Worm (Caenorhabditis elegans): ENCODE measurements around the gene lact-6.

Gene lact-6

DNA sequence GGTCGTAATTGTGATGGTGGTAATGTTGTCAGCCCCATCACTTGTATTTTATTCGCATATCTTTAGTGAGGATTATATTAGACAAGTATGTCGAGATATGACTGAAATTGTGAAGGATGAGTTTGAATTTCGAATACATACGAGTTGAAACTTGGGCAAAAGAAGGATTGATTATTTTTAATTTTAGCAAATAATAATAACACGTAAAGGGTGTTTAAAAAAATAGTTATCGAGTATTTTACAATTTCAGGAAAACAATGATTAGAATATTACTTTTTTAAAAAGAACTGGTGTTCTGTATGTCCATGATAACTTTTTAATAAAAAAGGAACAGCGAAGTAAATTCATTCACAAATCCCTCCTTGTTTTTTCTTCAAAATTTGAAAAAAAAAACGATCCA is 19.3 kb upstream of the lact-6 start, which contains the start of gene F11E6.8:
TSS of gene F11E6.8 (minus strand) at position 101 of the 400 bp plus-strand sequence.
- no peak for TF ChIP-seq pqm-1 (tag; optimal IDR thresholded peaks at IDR 0.05)

DNA sequence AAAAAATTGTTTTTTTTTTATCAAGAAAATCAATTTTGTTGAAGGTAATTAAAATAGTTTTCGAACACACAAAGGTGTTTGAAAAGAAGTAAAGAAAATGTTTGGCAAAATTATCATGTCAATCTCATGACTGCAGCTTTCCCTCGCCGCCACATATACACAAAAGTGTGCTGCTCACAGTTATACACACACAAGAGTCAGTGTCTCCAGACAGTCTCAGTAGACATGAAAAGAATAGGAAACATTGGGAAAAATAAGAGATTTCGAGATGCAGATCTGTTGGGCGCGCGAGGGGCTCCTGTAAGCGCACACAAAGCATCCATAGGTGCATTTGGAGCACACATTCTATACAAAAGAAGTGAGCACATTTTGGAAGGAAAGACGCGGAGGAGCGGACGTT is 17.1 kb upstream of the lact-6 start:
- no peak for TF ChIP-seq dve-1 (tag; optimal IDR thresholded peaks at IDR 0.05)
- TF ChIP-seq tbx-2 (tag; optimal IDR thresholded peaks at IDR 0.05), result no peak
- TF ChIP-seq T23F11.4 (GFP tag; optimal IDR thresholded peaks at IDR 0.05), result no peak
- no peak for TF ChIP-seq ceh-45 (GFP tag; IDR thresholded peaks at IDR 0.05)
- TF ChIP-seq odd-2 (tag; optimal IDR thresholded peaks at IDR 0.05), result no peak
- TF ChIP-seq ceh-19 (GFP tag; optimal IDR thresholded peaks at IDR 0.05), result no peak
- TF ChIP-seq sdc-2 (tag; optimal IDR thresholded peaks at IDR 0.05), result no peak
- no peak for TF ChIP-seq pag-3 (tag; optimal IDR thresholded peaks at IDR 0.05; ENCODE audit: borderline replicate concordance)
- TF ChIP-seq nhr-11 (tag; optimal IDR thresholded peaks at IDR 0.05), result no peak

DNA sequence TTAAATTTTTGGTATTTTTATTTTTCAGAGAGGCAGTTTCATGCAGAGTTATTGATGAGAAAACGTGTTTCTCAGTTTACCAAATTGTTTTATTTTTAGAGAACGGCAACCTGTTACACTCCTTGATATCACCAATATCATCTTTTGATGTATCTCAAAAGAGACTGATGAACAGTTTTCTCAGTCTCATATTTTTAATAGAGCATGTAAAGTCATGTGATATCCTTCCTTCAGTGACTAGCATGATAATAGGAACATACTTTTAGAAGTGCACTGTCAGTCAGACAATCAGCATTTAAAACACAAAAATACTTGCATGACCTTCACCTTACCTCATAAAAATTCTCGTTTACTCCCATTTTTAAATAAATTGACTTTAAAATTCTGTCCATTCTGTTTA is 11.3 kb upstream of the lact-6 start, which contains the start of gene F11E6.11:
TSS of gene F11E6.11 (plus strand) at position 325 of the 400 bp plus-strand sequence.
- TF ChIP-seq Y22D7AL.16 (tag; optimal IDR thresholded peaks at IDR 0.05), result no peak

DNA sequence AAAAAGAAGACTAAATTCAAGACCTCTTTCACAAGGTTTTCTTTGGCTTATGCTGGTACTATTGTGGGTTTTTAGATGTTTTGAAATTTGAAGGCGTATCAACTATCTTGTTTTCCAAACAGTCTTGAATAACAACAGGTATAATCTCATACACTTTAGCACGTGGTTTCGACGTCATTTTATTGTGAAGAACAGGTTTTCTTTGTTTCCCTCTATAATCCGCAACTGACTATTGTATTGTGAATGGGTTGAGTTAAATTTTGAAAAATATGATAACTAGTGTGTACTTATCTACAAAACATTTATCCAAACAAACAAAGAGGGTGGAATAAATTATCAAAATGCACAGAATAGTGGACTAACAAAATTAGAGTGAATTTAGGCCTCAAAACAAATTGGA is 10.1 kb upstream of the lact-6 start:
- TF ChIP-seq ttx-3 (tag; optimal IDR thresholded peaks at IDR 0.05) (no peak), C08G9.2 (tag; optimal IDR thresholded peaks at IDR 0.05) (no peak), ztf-16 (tag; optimal IDR thresholded peaks at IDR 0.05) (no peak), ahr-1 (tag; optimal IDR thresholded peaks at IDR 0.05) (no peak), ceh-14 (tag; optimal IDR thresholded peaks at IDR 0.05) (no peak), ceh-22 (tag; optimal IDR thresholded peaks at IDR 0.05) (no peak), K02D7.2 (tag; optimal IDR thresholded peaks at IDR 0.05) (no peak), K09A11.1 (tag; optimal IDR thresholded peaks at IDR 0.05; ENCODE audit: insufficient read depth) (no peak), odd-2 (tag; optimal IDR thresholded peaks at IDR 0.05) (no peak), ama-1 (optimal IDR thresholded peaks at IDR 0.05) (no peak)

DNA sequence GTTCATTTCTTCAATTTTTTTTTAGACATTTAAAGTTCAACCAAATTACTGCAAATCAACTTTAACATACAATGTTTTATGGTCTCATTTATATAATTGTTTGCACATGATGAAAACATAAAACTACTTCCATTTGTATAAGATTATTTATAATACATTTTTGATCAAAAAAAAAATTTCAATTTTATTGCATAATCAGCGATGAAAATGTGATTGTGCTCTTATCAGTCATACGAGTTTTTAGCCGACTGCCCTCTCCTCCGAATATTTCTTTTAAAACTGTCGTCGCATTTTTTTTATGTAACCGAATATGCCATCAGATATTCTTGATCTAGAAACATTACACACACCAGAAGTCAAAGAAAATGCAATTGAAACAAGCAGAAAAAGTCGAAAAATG is 9.2 kb upstream of the lact-6 start, which contains the start of gene F08A7.1:
TSS of gene F08A7.1 (plus strand) at position 191 of the 400 bp plus-strand sequence.
- TF ChIP-seq C08G9.2 (tag; optimal IDR thresholded peaks at IDR 0.05) (no peak), mec-3 (tag; optimal IDR thresholded peaks at IDR 0.05; ENCODE audit: borderline replicate concordance) (no peak), ceh-22 (tag; optimal IDR thresholded peaks at IDR 0.05) (no peak), fax-1 (tag; optimal IDR thresholded peaks at IDR 0.05) (no peak), ceh-24 (tag; optimal IDR thresholded peaks at IDR 0.05) (no peak), ceh-31 (tag; optimal IDR thresholded peaks at IDR 0.05) (no peak), unc-3 (GFP tag; conservative IDR thresholded peaks at IDR 0.05) (no peak), unc-3 (tag; optimal IDR thresholded peaks at IDR 0.05) (no peak), ceh-45 (GFP tag; IDR thresholded peaks at IDR 0.05) (no peak), T23F11.4 (GFP tag; optimal IDR thresholded peaks at IDR 0.05) (no peak), pqm-1 (tag; optimal IDR thresholded peaks at IDR 0.05) (no peak), F13H6.1 (tag; optimal IDR thresholded peaks at IDR 0.05) (no peak), ceh-9 (tag; optimal IDR thresholded peaks at IDR 0.05) (no peak), npax-4 (tag; optimal IDR thresholded peaks at IDR 0.05) (no peak)

DNA sequence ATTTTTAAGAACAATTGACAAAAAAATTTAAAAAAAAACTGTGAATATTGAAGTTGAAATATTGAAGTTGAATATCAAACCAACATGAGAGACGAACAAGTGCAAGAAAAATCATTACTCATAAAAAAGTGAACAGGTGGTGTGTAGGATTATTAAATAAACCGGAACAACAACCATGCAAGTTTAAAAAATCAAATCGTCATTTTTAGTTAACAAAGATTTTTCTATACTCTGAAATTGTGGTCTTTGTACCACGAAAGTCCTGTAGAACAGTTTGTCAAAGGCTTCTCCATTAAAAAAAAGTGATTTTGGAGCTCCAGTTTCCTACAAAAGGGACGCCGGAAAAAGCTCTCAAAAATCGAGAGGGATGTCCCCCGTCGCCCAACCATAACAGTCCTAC is 8.8 kb upstream of the lact-6 start, which contains the start of gene C06A12.19:
TSS of gene C06A12.19 (minus strand) at position 101 of the 400 bp plus-strand sequence.
- no peak for TF ChIP-seq eyg-1 (tag; optimal IDR thresholded peaks at IDR 0.05)
- no peak for TF ChIP-seq ceh-2 (tag; optimal IDR thresholded peaks at IDR 0.05)
- no peak for TF ChIP-seq syd-9 (tag; optimal IDR thresholded peaks at IDR 0.05)
- TF ChIP-seq sdc-2 (tag; optimal IDR thresholded peaks at IDR 0.05), result no peak
- TF ChIP-seq ceh-9 (tag; optimal IDR thresholded peaks at IDR 0.05), result no peak
- TF ChIP-seq C38D4.7 (GFP tag; optimal IDR thresholded peaks at IDR 0.05), result no peak
- no peak for TF ChIP-seq hlh-13 (GFP tag; optimal IDR thresholded peaks at IDR 0.05)
- TF ChIP-seq ceh-45 (GFP tag; IDR thresholded peaks at IDR 0.05), result no peak
- TF ChIP-seq hlh-6 (tag; optimal IDR thresholded peaks at IDR 0.05), result no peak

Data from whole organism, late embryonic.